Worm (Caenorhabditis elegans) whole organism, late embryonic: ENCODE data around the gene lips-5.

Source experiments
- C08G9.2 ChIP-seq: sonication (generic microtip); optimal IDR thresholded peaks from 2 replicates; lab custom pipeline; 2016; ENCODE audit warnings: mild to moderate bottlenecking, missing genetic modification characterization, moderate library complexity, missing compliant biosample characterization
- F13H6.1 ChIP-seq: sonication (generic microtip); optimal IDR thresholded peaks from 2 replicates; lab custom pipeline; 2016; ENCODE audit warnings: missing genetic modification characterization, missing compliant biosample characterization
- T23F11.4 ChIP-seq: fragments of 200-800 bp; sonication (Bioruptor generic); optimal IDR thresholded peaks from 2 replicates; lab custom pipeline; 2018; ENCODE audit warnings: mild to moderate bottlenecking, missing genetic modification characterization, missing compliant biosample characterization
- Y22D7AL.16 ChIP-seq: sonication (generic microtip); optimal IDR thresholded peaks from 2 replicates; lab custom pipeline; 2016; ENCODE audit warnings: missing genetic modification characterization, missing compliant biosample characterization
- ama-1 ChIP-seq: fragments of 150-350 bp; optimal IDR thresholded peaks from 2 replicates; lab custom pipeline; 2014
- ceh-2 ChIP-seq: sonication (generic microtip); optimal IDR thresholded peaks from 2 replicates; lab custom pipeline; 2016; ENCODE audit warnings: missing genotype, missing genetic modification characterization, missing compliant biosample characterization
- ceh-22 ChIP-seq: sonication (generic microtip); optimal IDR thresholded peaks from 2 replicates; lab custom pipeline; 2017; ENCODE audit warnings: missing biosample characterization, missing genetic modification characterization
- ceh-24 ChIP-seq: sonication (generic microtip); optimal IDR thresholded peaks from 2 replicates; lab custom pipeline; 2016; ENCODE audit warnings: mild to moderate bottlenecking, missing genetic modification characterization, missing compliant biosample characterization
- ceh-30 ChIP-seq: fragments of 150-350 bp; optimal IDR thresholded peaks from 2 replicates; lab custom pipeline; 2014; ENCODE audit warnings: missing biosample characterization, missing genetic modification characterization
- ceh-31 ChIP-seq: sonication (generic microtip); optimal IDR thresholded peaks from 2 replicates; lab custom pipeline; 2016; ENCODE audit warnings: missing genetic modification characterization, missing compliant biosample characterization
- ceh-45 ChIP-seq: fragments of 200-800 bp; sonication (Bioruptor generic); IDR thresholded peaks from 2 replicates; pipeline ENCODE4 v1.3.6; 2022; ENCODE audit warnings: missing genetic modification reagents, missing genetic modification characterization, missing compliant biosample characterization
- ceh-6 ChIP-seq: fragments of 200-800 bp; sonication (Bioruptor generic); optimal IDR thresholded peaks from 2 replicates; lab custom pipeline; 2018; ENCODE audit warnings: mild to moderate bottlenecking, missing genetic modification characterization, missing compliant biosample characterization
- ceh-9 ChIP-seq: sonication (generic microtip); optimal IDR thresholded peaks from 2 replicates; lab custom pipeline; 2016; ENCODE audit warnings: mild to moderate bottlenecking, missing genetic modification characterization, inconsistent platforms, missing compliant biosample characterization
- dmd-4 ChIP-seq: sonication (generic microtip); optimal IDR thresholded peaks from 2 replicates; lab custom pipeline; 2016; ENCODE audit warnings: borderline replicate concordance, missing genetic modification characterization, missing compliant biosample characterization
- dve-1 ChIP-seq: sonication (generic microtip); optimal IDR thresholded peaks from 2 replicates; lab custom pipeline; 2017; ENCODE audit warnings: antibody characterized with exemption, mild to moderate bottlenecking, missing genetic modification characterization, missing compliant biosample characterization
- elt-2 ChIP-seq: sonication (generic microtip); optimal IDR thresholded peaks from 2 replicates; lab custom pipeline; 2016; ENCODE audit warnings: missing genetic modification reagents, missing genetic modification characterization, missing compliant biosample characterization
- ets-4 ChIP-seq: sonication (generic microtip); optimal IDR thresholded peaks from 2 replicates; lab custom pipeline; 2016; ENCODE audit warnings: missing genetic modification characterization, missing compliant biosample characterization
- fax-1 ChIP-seq: sonication (generic microtip); optimal IDR thresholded peaks from 2 replicates; lab custom pipeline; 2016; ENCODE audit warnings: missing genotype, missing genetic modification characterization, missing compliant biosample characterization
- hlh-13 ChIP-seq: fragments of 200-800 bp; sonication (Bioruptor generic); optimal IDR thresholded peaks from 2 replicates; lab custom pipeline; 2018; ENCODE audit warnings: mild to moderate bottlenecking, missing genetic modification characterization, missing compliant biosample characterization
- hlh-15 ChIP-seq: sonication (generic microtip); optimal IDR thresholded peaks from 2 replicates; lab custom pipeline; 2016; ENCODE audit warnings: missing genetic modification characterization, missing compliant biosample characterization
- hlh-6 ChIP-seq: sonication (generic microtip); optimal IDR thresholded peaks from 2 replicates; lab custom pipeline; 2016; ENCODE audit warnings: missing genotype, missing genetic modification characterization, missing compliant biosample characterization
- lim-6 ChIP-seq: sonication (generic microtip); optimal IDR thresholded peaks from 2 replicates; lab custom pipeline; 2016; ENCODE audit warnings: missing genetic modification characterization, missing compliant biosample characterization
- lin-11 ChIP-seq: fragments of 200-800 bp; sonication (Bioruptor generic); optimal IDR thresholded peaks from 2 replicates; lab custom pipeline; 2018; ENCODE audit warnings: mild to moderate bottlenecking, missing genetic modification characterization, missing compliant biosample characterization
- madf-2 ChIP-seq: sonication (generic microtip); optimal IDR thresholded peaks from 2 replicates; lab custom pipeline; 2017; ENCODE audit warnings: missing genetic modification characterization, missing compliant biosample characterization
- nfya-1 ChIP-seq: sonication (generic microtip); optimal IDR thresholded peaks from 2 replicates; lab custom pipeline; 2017; ENCODE audit warnings: missing genetic modification characterization, mild to moderate bottlenecking, missing compliant biosample characterization, antibody characterized with exemption, moderate library complexity
- nhr-11 ChIP-seq: fragments of 150-350 bp; optimal IDR thresholded peaks from 2 replicates; lab custom pipeline; 2014; ENCODE audit warnings: missing biosample characterization, missing genetic modification characterization
- pag-3 ChIP-seq: sonication (generic microtip); optimal IDR thresholded peaks from 2 replicates; lab custom pipeline; 2016; ENCODE audit warnings: missing compliant biosample characterization, missing genetic modification characterization, borderline replicate concordance
- pax-1 ChIP-seq: fragments of 150-350 bp; optimal IDR thresholded peaks from 2 replicates; lab custom pipeline; 2014; ENCODE audit warnings: missing biosample characterization, missing genetic modification characterization
- pha-2 ChIP-seq: sonication (generic microtip); optimal IDR thresholded peaks from 2 replicates; lab custom pipeline; 2017; ENCODE audit warnings: mild to moderate bottlenecking, missing genetic modification characterization, missing compliant biosample characterization
- pha-4 ChIP-seq: fragments of 150-350 bp; optimal IDR thresholded peaks from 2 replicates; lab custom pipeline; 2018; ENCODE audit warnings: missing biosample characterization, missing genetic modification reagents, missing genetic modification characterization
- pqm-1 ChIP-seq: sonication (generic microtip); optimal IDR thresholded peaks from 2 replicates; lab custom pipeline; 2016; ENCODE audit warnings: missing genetic modification characterization, missing compliant biosample characterization
- ref-2 ChIP-seq: sonication (generic microtip); optimal IDR thresholded peaks from 2 replicates; lab custom pipeline; 2016; ENCODE audit warnings: missing genetic modification characterization, missing compliant biosample characterization
- sox-2 ChIP-seq: fragments of 200-800 bp; sonication (Bioruptor generic); IDR thresholded peaks from 2 replicates; pipeline ENCODE4 v1.3.6; 2022; ENCODE audit warnings: missing genetic modification reagents, missing genetic modification characterization, missing compliant biosample characterization
- sox-4 ChIP-seq: sonication (generic microtip); optimal IDR thresholded peaks from 2 replicates; lab custom pipeline; 2017; ENCODE audit warnings: mild to moderate bottlenecking, missing genetic modification characterization, inconsistent platforms, missing compliant biosample characterization
- tbx-2 ChIP-seq: sonication (generic microtip); optimal IDR thresholded peaks from 2 replicates; lab custom pipeline; 2016; ENCODE audit warnings: missing genetic modification characterization, missing compliant biosample characterization
- tbx-7 ChIP-seq: sonication (generic microtip); optimal IDR thresholded peaks from 2 replicates; lab custom pipeline; 2016; ENCODE audit warnings: missing genotype, missing genetic modification characterization, missing compliant biosample characterization
- unc-3 ChIP-seq, 2 experiments: fragments of 200-800 bp in 1 of 2; sonication (Bioruptor generic) in 1 of 2; sonication (generic microtip) in 1 of 2; conservative IDR thresholded peaks in 1 of 2; optimal IDR thresholded peaks in 1 of 2; 2 replicates each; pipeline versions ENCODE4 v1.3.6 to Lab custom; 2016 to 2022; ENCODE audit warnings: missing compliant biosample characterization in 2 of 2, missing genetic modification characterization in 2 of 2, missing genetic modification reagents in 1 of 2
- unc-55 ChIP-seq: sonication (generic microtip); optimal IDR thresholded peaks from 2 replicates; lab custom pipeline; 2017; ENCODE audit warnings: missing biosample characterization, missing genetic modification reagents, missing genetic modification characterization
- ztf-16 ChIP-seq: sonication (generic microtip); optimal IDR thresholded peaks from 2 replicates; lab custom pipeline; 2017; ENCODE audit warnings: missing genetic modification characterization, missing compliant biosample characterization

lips-5 gene

ce11 chrIV:11821591-11822361 lies 48.2 kb upstream of the lips-5 start, which contains the start of the genes par-5 and M117.3 (continued):
- TF ChIP-seq C08G9.2 = no peak
- TF ChIP-seq tbx-2 (tag; lab: Kevin White, UChicago) = peak; percentile 36
- TF ChIP-seq unc-55 (GFP tag; lab: Kevin White, UChicago) = no peak
- peak; percentile 24 for TF ChIP-seq dve-1 (tag; lab: Kevin White, UChicago)
- no peak for TF ChIP-seq hlh-6
- TF ChIP-seq ceh-30 (tag; lab: Kevin White, UChicago) = no peak
- TF ChIP-seq hlh-15 (tag; lab: Kevin White, UChicago) = no peak
- TF ChIP-seq pag-3 = no peak
- TF ChIP-seq ama-1 (lab: Kevin White, UChicago) = no peak
- no peak for TF ChIP-seq pha-2 (tag; lab: Kevin White, UChicago)
- no peak for TF ChIP-seq lin-11
- TF ChIP-seq sox-2 (GFP tag; lab: Robert Waterston, UW) = no peak
- TF ChIP-seq tbx-7 = no peak
- no peak for TF ChIP-seq pha-4 (tag; lab: Kevin White, UChicago)
- TF ChIP-seq ets-4 (tag; lab: Kevin White, UChicago) = no peak
- TF ChIP-seq pqm-1 (tag; lab: Kevin White, UChicago) = peak; percentile 20
- TF ChIP-seq nhr-11 (tag; lab: Kevin White, UChicago) = no peak
- TF ChIP-seq nfya-1 (tag; lab: Kevin White, UChicago) = peak; percentile 61
- TF ChIP-seq madf-2 (tag; lab: Kevin White, UChicago) = peak; percentile 19
- no peak for TF ChIP-seq ceh-9 (tag; lab: Kevin White, UChicago)
- no peak for TF ChIP-seq ceh-2 (tag; lab: Kevin White, UChicago)
- no peak for TF ChIP-seq ceh-6
- TF ChIP-seq, all 69 proteins: peak for 15

- no peak for TF ChIP-seq dmd-4 (tag; lab: Kevin White, UChicago)
- peak; percentile 63 for TF ChIP-seq ama-1 (lab: Kevin White, UChicago)
- TF ChIP-seq, all 69 proteins: peak for 1
Measured at ce11 chrIV:11820067-11820913, 46.7 kb upstream of the lips-5 start.

ce11 chrIV:11813901-11814300 lies 40.4 kb upstream of the lips-5 start, which contains the start of gene M117.1:
TSS of gene M117.1 (plus strand) at chrIV:11814247.
- TF ChIP-seq pax-1 (no peak), ceh-31 (tag; lab: Kevin White, UChicago) (no peak), elt-2 (no peak), madf-2 (tag; lab: Kevin White, UChicago) (no peak), T23F11.4 (GFP tag; lab: Kevin White, UChicago) (no peak), ztf-16 (tag; lab: Kevin White, UChicago) (no peak), ceh-24 (tag; lab: Kevin White, UChicago) (no peak)

ce11 chrIV:11812017-11812416 lies 38.5 kb upstream of the lips-5 start:
- no peak for TF ChIP-seq lim-6
- TF ChIP-seq ztf-16 (tag; lab: Kevin White, UChicago) = no peak
- TF ChIP-seq F13H6.1 (tag; lab: Kevin White, UChicago) = no peak
- no peak for TF ChIP-seq ceh-45
- TF ChIP-seq lin-11 = no peak
- no peak for TF ChIP-seq nfya-1 (tag; lab: Kevin White, UChicago)
- no peak for TF ChIP-seq nhr-11 (tag; lab: Kevin White, UChicago)
- no peak for TF ChIP-seq unc-3 (GFP tag; conservative IDR thresholded peaks at IDR 0.05; lab: Robert Waterston, UW)
- TF ChIP-seq unc-3 (tag; optimal IDR thresholded peaks at IDR 0.05; lab: Kevin White, UChicago) = no peak
- TF ChIP-seq T23F11.4 (GFP tag; lab: Kevin White, UChicago) = no peak
- no peak for TF ChIP-seq ref-2
- TF ChIP-seq fax-1 (tag; lab: Kevin White, UChicago) = no peak
- no peak for TF ChIP-seq tbx-2 (tag; lab: Kevin White, UChicago)
- no peak for TF ChIP-seq pha-2 (tag; lab: Kevin White, UChicago)
- no peak for TF ChIP-seq ets-4 (tag; lab: Kevin White, UChicago)
- TF ChIP-seq ceh-6 = no peak
- no peak for TF ChIP-seq sox-4 (tag; lab: Kevin White, UChicago)
- no peak for TF ChIP-seq hlh-13
- TF ChIP-seq ceh-22 (tag; lab: Kevin White, UChicago) = no peak
- no peak for TF ChIP-seq pha-4 (tag; lab: Kevin White, UChicago)
- no peak for TF ChIP-seq Y22D7AL.16
